Worm (Caenorhabditis elegans) whole organism, L3 larva: ENCODE results near the gene rps-1.

Source experiments
- aly-2 ChIP-seq: fragments of 150-350 bp; optimal IDR thresholded peaks from 2 replicates; lab custom pipeline; 2014; ENCODE audit warnings: missing biosample characterization, missing genetic modification characterization
- ama-1 ChIP-seq: fragments of 150-350 bp; optimal IDR thresholded peaks from 2 replicates; lab custom pipeline; 2018
- ceh-9 ChIP-seq: sonication (generic microtip); optimal IDR thresholded peaks from 2 replicates; lab custom pipeline; 2018; ENCODE audit warnings: missing biosample characterization, missing genetic modification characterization
- egl-27 ChIP-seq: sonication (generic microtip); optimal IDR thresholded peaks from 4 replicates; lab custom pipeline; 2017; ENCODE audit warnings: missing biosample characterization, missing genetic modification reagents, missing genetic modification characterization
- lin-39 ChIP-seq: fragments of 150-350 bp; optimal IDR thresholded peaks from 2 replicates; lab custom pipeline; 2018; ENCODE audit warnings: missing biosample characterization, missing genetic modification reagents, missing genetic modification characterization
- mdl-1 ChIP-seq: fragments of 150-350 bp; optimal IDR thresholded peaks from 2 replicates; lab custom pipeline; 2014; ENCODE audit warnings: missing biosample characterization, missing genetic modification characterization
- nhr-12 ChIP-seq: fragments of 150-350 bp; optimal IDR thresholded peaks from 2 replicates; lab custom pipeline; 2014; ENCODE audit warnings: missing biosample characterization, missing genetic modification characterization
- nhr-23 ChIP-seq: fragments of 150-350 bp; optimal IDR thresholded peaks from 2 replicates; lab custom pipeline; 2014; ENCODE audit warnings: missing biosample characterization, missing genetic modification reagents, missing genetic modification characterization
- nhr-237 ChIP-seq: fragments of 150-350 bp; optimal IDR thresholded peaks from 2 replicates; lab custom pipeline; 2014; ENCODE audit warnings: missing biosample characterization, missing genetic modification characterization
- nhr-28 ChIP-seq: fragments of 150-350 bp; optimal IDR thresholded peaks from 2 replicates; lab custom pipeline; 2014; ENCODE audit warnings: missing biosample characterization, missing genetic modification characterization
- nhr-77 ChIP-seq: fragments of 150-350 bp; optimal IDR thresholded peaks from 2 replicates; lab custom pipeline; 2014; ENCODE audit warnings: missing biosample characterization, missing genetic modification characterization
- sea-2 ChIP-seq: fragments of 150-350 bp; sonication (generic microtip); optimal IDR thresholded peaks from 4 replicates; lab custom pipeline; 2014; ENCODE audit warnings: missing biosample characterization, missing genetic modification reagents, missing genetic modification characterization
- zag-1 ChIP-seq: fragments of 150-350 bp; optimal IDR thresholded peaks from 2 replicates; lab custom pipeline; 2014; ENCODE audit warnings: missing biosample characterization, missing genetic modification characterization

ce11 chrIII:4524071-4524470, 48.4 kb downstream of the rps-1 start:
- no peak for TF ChIP-seq nhr-28 (tag; lab: Kevin White, UChicago)
- TF ChIP-seq zag-1: no peak
- no peak for TF ChIP-seq egl-27 (tag; lab: Kevin White, UChicago)
- TF ChIP-seq ama-1 (lab: Kevin White, UChicago): no peak
- TF ChIP-seq nhr-237 (tag; lab: Kevin White, UChicago): no peak
- no peak for TF ChIP-seq sea-2
- TF ChIP-seq nhr-77 (tag; lab: Kevin White, UChicago): no peak
- no peak for TF ChIP-seq mdl-1 (tag; lab: Kevin White, UChicago)
- TF ChIP-seq nhr-23 (tag; lab: Kevin White, UChicago): no peak
- TF ChIP-seq lin-39 (tag; lab: Kevin White, UChicago): no peak
- TF ChIP-seq aly-2 (tag; lab: Kevin White, UChicago): no peak
- TF ChIP-seq ceh-9: no peak
- no peak for TF ChIP-seq nhr-12 (tag; lab: Kevin White, UChicago)
